Fruit fly (Drosophila melanogaster): ENCODE measurements around the gene tau.

DNA sequence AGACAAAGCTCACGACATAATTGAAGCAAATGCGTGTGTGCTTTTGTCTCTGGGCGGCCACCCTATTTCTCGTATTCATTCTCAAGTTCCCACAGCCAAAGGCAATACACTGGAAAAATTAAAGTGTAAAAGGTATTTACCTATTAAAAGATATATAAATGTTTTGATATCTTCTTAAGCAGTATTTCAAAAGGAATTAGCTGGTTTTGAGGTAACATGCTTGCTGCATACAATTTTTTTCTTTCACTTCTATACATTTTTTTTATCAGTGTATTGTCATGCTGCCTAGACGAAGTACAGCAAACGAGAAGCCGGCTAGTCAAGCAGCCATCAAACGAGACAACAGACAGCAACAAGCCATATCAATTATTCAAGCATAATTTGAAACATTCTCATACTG, 43.0 kb downstream of the tau start:
- TF ChIP-seq CG11762 (GFP tag; optimal IDR thresholded peaks at IDR 0.05; ENCODE audit: insufficient read depth), result no peak
- TF ChIP-seq CG10631 (GFP tag; optimal IDR thresholded peaks at IDR 0.05), result no peak
